Fruit fly (Drosophila melanogaster): Measurements from ENCODE around the gene Inx2.
A peak's percentile ranks its signal among the peaks of the same experiment; 100 is the strongest.

Inx2 gene

DNA sequence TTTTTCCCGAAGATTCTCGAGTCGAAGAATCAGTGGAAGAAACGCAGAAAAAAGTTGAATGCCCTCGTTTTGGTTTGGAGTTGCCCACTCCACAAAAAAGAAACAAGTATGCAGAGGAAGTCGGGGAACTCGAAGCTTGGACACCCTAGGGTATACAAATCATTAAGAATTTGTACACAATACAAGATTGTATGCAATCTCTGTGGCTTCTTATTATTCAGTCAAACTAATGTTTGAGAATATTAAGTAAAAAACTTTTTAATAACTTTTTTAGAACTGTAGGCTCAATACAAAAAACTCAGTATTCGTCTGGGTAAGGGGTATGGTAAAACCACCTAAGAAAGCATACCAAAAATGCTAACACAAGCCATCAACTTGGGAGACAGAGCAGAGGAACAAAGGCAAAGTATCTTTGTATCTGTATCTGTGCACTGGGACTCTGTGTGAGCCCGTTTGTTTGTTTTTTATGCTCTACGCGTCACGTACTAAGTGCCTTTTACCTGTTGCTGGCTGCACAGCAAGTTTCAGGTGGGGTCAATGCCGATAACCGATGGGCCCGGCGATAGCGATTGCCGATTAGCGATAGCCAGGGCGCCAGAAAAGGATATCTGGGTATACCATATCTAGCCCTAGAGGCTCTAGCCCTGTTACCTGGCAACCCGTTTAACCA is 13.2 kb upstream of the Inx2 start (continued):
- TF ChIP-seq ato (GFP tag; IDR thresholded peaks at IDR 0.05; ENCODE audit: partially characterized antibody) (no peak; the same call in 1 of the 2 replicates), eve (GFP tag; optimal IDR thresholded peaks at IDR 0.05) (peak in 1 of 2 experiments; percentile 91), CG15073 (GFP tag; optimal IDR thresholded peaks at IDR 0.05) (peak; percentile 42), CG11504 (tag; optimal IDR thresholded peaks at IDR 0.05) (peak; percentile 79), Dad (GFP tag; optimal IDR thresholded peaks at IDR 0.05) (peak; percentile 40), Dp (GFP tag; optimal IDR thresholded peaks at IDR 0.05) (peak; percentile 18), CG1233 (GFP tag; optimal IDR thresholded peaks at IDR 0.05) (peak; percentile 26), NC2β (GFP tag; optimal IDR thresholded peaks at IDR 0.05) (peak; percentile 88), disco-r (GFP tag; optimal IDR thresholded peaks at IDR 0.05) (peak; percentile 46), CG1024 (GFP tag; IDR thresholded peaks at IDR 0.05) (peak; percentile 73), CG31388 (GFP tag; optimal IDR thresholded peaks at IDR 0.05) (peak; percentile 4), knrl (GFP tag; IDR thresholded peaks at IDR 0.05; ENCODE audit: partially characterized antibody) (no peak), YL-1 (GFP tag; optimal IDR thresholded peaks at IDR 0.05) (no peak), Poxn (GFP tag; IDR thresholded peaks at IDR 0.05) (no peak), CG15011 (GFP tag; optimal IDR thresholded peaks at IDR 0.05) (peak; percentile 42), nau (GFP tag; optimal IDR thresholded peaks at IDR 0.05) (peak; percentile 52), H15 (GFP tag; IDR thresholded peaks at IDR 0.05) (peak; percentile 75; the same call in 2 of the 3 replicates), Abd-B (GFP tag; optimal IDR thresholded peaks at IDR 0.05) (peak; percentile 62), wor (GFP tag; IDR thresholded peaks at IDR 0.05) (peak; percentile 60), CG18599 (GFP tag; optimal IDR thresholded peaks at IDR 0.05) (peak; percentile 72), phol (tag; optimal IDR thresholded peaks at IDR 0.05) (peak; percentile 81), zfh2 (GFP tag; optimal IDR thresholded peaks at IDR 0.05) (peak; percentile 71), CG12299 (tag; optimal IDR thresholded peaks at IDR 0.05) (peak; percentile 35), Jarid2 (GFP tag; optimal IDR thresholded peaks at IDR 0.05) (peak; percentile 13), chn (GFP tag; optimal IDR thresholded peaks at IDR 0.05) (peak; percentile 86), CG17912 (GFP tag; optimal IDR thresholded peaks at IDR 0.05) (no peak), CG4404 (GFP tag; IDR thresholded peaks at IDR 0.05) (peak; percentile 70), CG3726 (GFP tag; IDR thresholded peaks at IDR 0.05) (peak; percentile 79), CG1529 (GFP tag; optimal IDR thresholded peaks at IDR 0.05) (peak; percentile 82), CG11696 (GFP tag; IDR thresholded peaks at IDR 0.05) (no peak), zen (tag; optimal IDR thresholded peaks at IDR 0.05) (peak; percentile 41), fru (optimal IDR thresholded peaks at IDR 0.05) (no peak), CG12236 (GFP tag; optimal IDR thresholded peaks at IDR 0.05) (peak; percentile 76), grau (tag; optimal IDR thresholded peaks at IDR 0.05) (peak; percentile 81), Side (GFP tag; optimal IDR thresholded peaks at IDR 0.05) (peak; percentile 83), Hmr (GFP tag; optimal IDR thresholded peaks at IDR 0.05) (peak; percentile 51), CG12391 (tag; optimal IDR thresholded peaks at IDR 0.05) (peak; percentile 90), NK7.1 (GFP tag; optimal IDR thresholded peaks at IDR 0.05) (peak; percentile 47), onecut (GFP tag; IDR thresholded peaks at IDR 0.05) (peak; percentile 38; the same call in 1 of the 2 replicates), CG10366 (GFP tag; IDR thresholded peaks at IDR 0.05) (peak; percentile 77), HHEX (GFP tag; optimal IDR thresholded peaks at IDR 0.05) (peak; percentile 40), sens (GFP tag) (peak; percentile 99), ash1 (GFP tag; optimal IDR thresholded peaks at IDR 0.05) (no peak), pum (GFP tag; optimal IDR thresholded peaks at IDR 0.05) (peak; percentile 77), CG10462 (GFP tag; optimal IDR thresholded peaks at IDR 0.05) (peak; percentile 51), kah (GFP tag; optimal IDR thresholded peaks at IDR 0.05) (peak; percentile 50), Doc2 (GFP tag; IDR thresholded peaks at IDR 0.05) (no peak), CG31224 (GFP tag; IDR thresholded peaks at IDR 0.05) (peak; percentile 54), Mes4 (GFP tag; optimal IDR thresholded peaks at IDR 0.05) (peak; percentile 72), CG12104 (GFP tag; optimal IDR thresholded peaks at IDR 0.05) (peak; percentile 22)
